Worm (Caenorhabditis elegans): ENCODE data around the gene rfip-2.

- TF ChIP-seq mep-1 (tag; optimal IDR thresholded peaks at IDR 0.05) = no peak
- no peak for TF ChIP-seq rnt-1 (tag; optimal IDR thresholded peaks at IDR 0.05)
- no peak for TF ChIP-seq ztf-11 (tag; optimal IDR thresholded peaks at IDR 0.05)
- TF ChIP-seq fkh-8 (tag; optimal IDR thresholded peaks at IDR 0.05) = no peak
- no peak for TF ChIP-seq lin-13 (GFP tag; optimal IDR thresholded peaks at IDR 0.05)
- no peak for TF ChIP-seq hlh-17 (GFP tag; optimal IDR thresholded peaks at IDR 0.05; ENCODE audit: borderline replicate concordance)
- no peak for TF ChIP-seq pqm-1 (tag; optimal IDR thresholded peaks at IDR 0.05)
These were observed 33.8 kb upstream of the rfip-2 start, which contains the start of gene T02H6.4 for ce11 chrII:689749-690148.

Data from whole organism, L1 larva.